Fruit fly (Drosophila melanogaster) whole organism, pupa: Measurements from ENCODE around the gene Syt4.

Source experiments
- CG12605 ChIP-seq: fragments of 200-800 bp; sonication (Bioruptor generic); IDR thresholded peaks from 2 replicates; pipeline ENCODE4 v1.3.6; 2022; ENCODE audit warnings: missing biosample characterization, missing genetic modification characterization
- CG15710 ChIP-seq: fragments of 200-800 bp; sonication (Bioruptor generic); optimal IDR thresholded peaks from 2 replicates; lab custom pipeline; 2018; ENCODE audit warnings: missing biosample characterization, mild to moderate bottlenecking, missing genetic modification characterization, moderate library complexity
- CG32121 ChIP-seq: fragments of 200-800 bp; sonication (Bioruptor generic); IDR thresholded peaks from 2 replicates; pipeline ENCODE4 v1.3.6; 2022; ENCODE audit warnings: missing biosample characterization, missing genetic modification characterization
- CG34367 ChIP-seq: fragments of 200-800 bp; sonication (Bioruptor generic); optimal IDR thresholded peaks from 2 replicates; lab custom pipeline; 2018; ENCODE audit warnings: missing biosample characterization, mild to moderate bottlenecking, missing genetic modification characterization
- CG9948 ChIP-seq: fragments of 200-800 bp; sonication (Bioruptor generic); optimal IDR thresholded peaks from 2 replicates; lab custom pipeline; 2018; ENCODE audit warnings: missing biosample characterization, mild to moderate bottlenecking, missing genetic modification characterization, moderate library complexity
- D1 ChIP-seq: fragments of 200-800 bp; sonication (Bioruptor generic); optimal IDR thresholded peaks from 2 replicates; lab custom pipeline; 2018; ENCODE audit warnings: missing biosample characterization, mild to moderate bottlenecking, missing genetic modification characterization, moderate library complexity
- EcR ChIP-seq: fragments of 200-800 bp; sonication (Bioruptor generic); optimal IDR thresholded peaks from 3 replicates; lab custom pipeline; 2019; ENCODE audit warnings: missing biosample characterization, missing genetic modification characterization, mild to moderate bottlenecking, moderate library complexity, missing genetic modification reagents
- Ets98B ChIP-seq: fragments of 200-800 bp; sonication (Bioruptor generic); IDR thresholded peaks from 2 replicates; pipeline ENCODE4 v1.3.6; 2022; ENCODE audit warnings: missing biosample characterization, missing genetic modification characterization
- Pif1A ChIP-seq: fragments of 200-800 bp; sonication (Bioruptor generic); optimal IDR thresholded peaks from 3 replicates; lab custom pipeline; 2016; ENCODE audit warnings: missing biosample characterization, missing genetic modification characterization
- Snoo ChIP-seq: fragments of 200-800 bp; sonication (Bioruptor generic); optimal IDR thresholded peaks from 3 replicates; lab custom pipeline; 2017; ENCODE audit warnings: missing biosample characterization, mild to moderate bottlenecking, missing genetic modification characterization, inconsistent platforms
- gl ChIP-seq: fragments of 200-800 bp; sonication (Bioruptor generic); optimal IDR thresholded peaks from 2 replicates; lab custom pipeline; 2018; ENCODE audit warnings: missing biosample characterization, mild to moderate bottlenecking, missing genetic modification characterization

DNA sequence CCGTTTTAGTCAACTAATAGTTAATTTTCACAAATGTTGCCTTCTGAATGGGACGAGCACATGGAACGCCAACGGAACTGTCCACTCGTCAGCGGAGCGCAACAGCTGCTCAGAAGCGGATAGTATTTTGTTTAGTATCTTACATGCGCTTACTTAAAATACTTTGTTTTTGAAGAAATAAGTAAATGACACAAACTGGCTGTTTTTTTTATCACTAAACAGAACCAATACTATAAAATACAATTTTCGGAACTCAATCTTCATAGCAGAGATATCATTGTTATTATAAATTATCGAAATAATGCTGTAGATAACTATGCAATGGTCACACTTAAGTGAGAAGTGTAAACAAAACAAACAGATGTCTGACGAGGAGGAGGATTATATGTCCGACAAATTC, 19.0 kb upstream of the Syt4 start, which contains the start of the genes Noc3 and CG10053:
- TF ChIP-seq CG12605 (no peak), CG15710 (tag; lab: Kevin White, UChicago) (no peak), Ets98B (GFP tag; lab: Robert Waterston, UW) (no peak), D1 (no peak), EcR (GFP tag; lab: Kevin White, UChicago) (no peak), CG32121 (GFP tag; lab: Robert Waterston, UW) (no peak), Pif1A (GFP tag; lab: Kevin White, UChicago) (no peak), Snoo (tag; lab: Kevin White, UChicago) (no peak), gl (no peak), CG34367 (tag; lab: Kevin White, UChicago) (no peak), CG9948 (tag; lab: Kevin White, UChicago) (no peak)
